Fruit fly (Drosophila melanogaster): ENCODE data around the gene Rbf.

The Rbf gene

dm6 chrX:841941-842340, 40.7 kb upstream of the Rbf start:
- TF ChIP-seq Met (GFP tag; optimal IDR thresholded peaks at IDR 0.05), result peak; percentile 19
- TF ChIP-seq svp (GFP tag), result peak; percentile 56
- TF ChIP-seq CG9139 (GFP tag; optimal IDR thresholded peaks at IDR 0.05), result no peak
- TF ChIP-seq Eip78C (GFP tag), result peak; percentile 49
- no peak for TF ChIP-seq Blimp-1 (GFP tag; optimal IDR thresholded peaks at IDR 0.05)
- no peak for TF ChIP-seq CG10631 (GFP tag; optimal IDR thresholded peaks at IDR 0.05)
- TF ChIP-seq Eip75B (GFP tag; optimal IDR thresholded peaks at IDR 0.05), result no peak
- TF ChIP-seq topi (GFP tag; optimal IDR thresholded peaks at IDR 0.05), result no peak
- no peak for TF ChIP-seq CG6163 (GFP tag; IDR thresholded peaks at IDR 0.05)
- TF ChIP-seq pdm3 (GFP tag; optimal IDR thresholded peaks at IDR 0.05), result no peak
- TF ChIP-seq esn (GFP tag; optimal IDR thresholded peaks at IDR 0.05), result no peak
- no peak for TF ChIP-seq CG10669 (GFP tag; optimal IDR thresholded peaks at IDR 0.05)
- no peak for TF ChIP-seq Hr39 (GFP tag; optimal IDR thresholded peaks at IDR 0.05)

- TF ChIP-seq Eip93F (GFP tag; optimal IDR thresholded peaks at IDR 0.05) (no peak), CG11294 (GFP tag; IDR thresholded peaks at IDR 0.05) (no peak), CG6163 (GFP tag; IDR thresholded peaks at IDR 0.05) (no peak), achi (GFP tag; optimal IDR thresholded peaks at IDR 0.05) (no peak), Sox102F (GFP tag; optimal IDR thresholded peaks at IDR 0.05) (no peak), CG32006 (GFP tag; optimal IDR thresholded peaks at IDR 0.05) (no peak), Hr39 (GFP tag; optimal IDR thresholded peaks at IDR 0.05) (no peak), Lpt (GFP tag; optimal IDR thresholded peaks at IDR 0.05) (no peak), CG6854 (GFP tag; optimal IDR thresholded peaks at IDR 0.05) (no peak), pdm3 (GFP tag; optimal IDR thresholded peaks at IDR 0.05) (no peak), CG16779 (tag; optimal IDR thresholded peaks at IDR 0.05) (no peak), CG8632 (GFP tag; optimal IDR thresholded peaks at IDR 0.05) (no peak), CG7368 (GFP tag; optimal IDR thresholded peaks at IDR 0.05) (no peak), Hr38 (GFP tag; optimal IDR thresholded peaks at IDR 0.05) (no peak), CG3032 (tag; optimal IDR thresholded peaks at IDR 0.05) (no peak), CG15336 (GFP tag; IDR thresholded peaks at IDR 0.05) (no peak)
These were observed 39.8 kb upstream of the Rbf start for dm6 chrX:841038-841437.

DNA sequence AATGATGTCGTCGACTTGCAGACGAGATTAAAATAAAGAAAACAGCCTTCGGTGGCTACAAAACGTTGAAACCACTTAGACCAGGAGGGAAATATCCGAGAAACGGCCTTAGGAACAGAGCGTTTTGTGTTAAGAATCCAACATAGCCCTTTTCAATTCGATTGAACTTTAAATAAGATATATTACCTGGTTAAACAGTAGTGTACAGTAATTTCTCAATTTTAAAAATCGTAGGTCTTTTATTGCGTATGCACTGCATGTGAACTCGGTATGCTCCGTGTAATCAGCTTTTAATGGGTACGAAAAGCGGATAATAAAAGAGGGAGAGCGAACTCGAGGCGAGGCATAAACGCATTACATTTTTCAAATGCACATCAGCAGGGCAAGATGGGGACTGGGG, 36.7 kb upstream of the Rbf start:
- no peak for TF ChIP-seq topi (GFP tag; optimal IDR thresholded peaks at IDR 0.05)
- peak; percentile 16 for TF ChIP-seq CG6276 (GFP tag; optimal IDR thresholded peaks at IDR 0.05)
- no peak for TF ChIP-seq Eip75B (GFP tag; optimal IDR thresholded peaks at IDR 0.05)
- TF ChIP-seq achi (GFP tag; optimal IDR thresholded peaks at IDR 0.05), result no peak
- TF ChIP-seq fd85E (GFP tag; optimal IDR thresholded peaks at IDR 0.05), result no peak
- no peak for TF ChIP-seq CG6808 (GFP tag; optimal IDR thresholded peaks at IDR 0.05)
- TF ChIP-seq eg (GFP tag; IDR thresholded peaks at IDR 0.05), result peak; percentile 37; the same call in 1 of the 3 replicates
- peak; percentile 54 for TF ChIP-seq CG15336 (GFP tag; IDR thresholded peaks at IDR 0.05)
- peak; percentile 5 for TF ChIP-seq CG10631 (GFP tag; optimal IDR thresholded peaks at IDR 0.05)
- TF ChIP-seq OdsH (GFP tag; optimal IDR thresholded peaks at IDR 0.05), result peak; percentile 24
- TF ChIP-seq CG1621 (tag; optimal IDR thresholded peaks at IDR 0.05), result no peak
- TF ChIP-seq CG7368 (GFP tag; optimal IDR thresholded peaks at IDR 0.05), result no peak
- TF ChIP-seq CG6854 (GFP tag; optimal IDR thresholded peaks at IDR 0.05), result no peak
- TF ChIP-seq Lpt (GFP tag; optimal IDR thresholded peaks at IDR 0.05), result peak; percentile 32
- TF ChIP-seq Hr4 (GFP tag; optimal IDR thresholded peaks at IDR 0.05), result peak; percentile 62
- no peak for TF ChIP-seq svp (GFP tag)
- TF ChIP-seq dsx (GFP tag; optimal IDR thresholded peaks at IDR 0.05; ENCODE audit: poor library complexity, severe bottlenecking), result no peak
- peak in 1 of 2 experiments; percentile 22 for TF ChIP-seq salr (GFP tag; optimal IDR thresholded peaks at IDR 0.05)
- TF ChIP-seq pdm3 (GFP tag; optimal IDR thresholded peaks at IDR 0.05), result peak; percentile 1
- no peak for TF ChIP-seq CG34406 (GFP tag; optimal IDR thresholded peaks at IDR 0.05)
- TF ChIP-seq CG6163 (GFP tag; IDR thresholded peaks at IDR 0.05), result peak; percentile 47; the same call in 1 of the 3 replicates
- TF ChIP-seq CG8632 (GFP tag; optimal IDR thresholded peaks at IDR 0.05), result no peak
- TF ChIP-seq CG8119 (GFP tag; IDR thresholded peaks at IDR 0.05), result peak; percentile 58; the same call in 2 of the 3 replicates
- peak; percentile 42; the same call in 1 of the 2 replicates for TF ChIP-seq Gug (GFP tag; IDR thresholded peaks at IDR 0.05)
- peak; percentile 15 for TF ChIP-seq dac (GFP tag; optimal IDR thresholded peaks at IDR 0.05)
- no peak for TF ChIP-seq CG8319 (GFP tag; optimal IDR thresholded peaks at IDR 0.05)
- TF ChIP-seq CG4318 (GFP tag; optimal IDR thresholded peaks at IDR 0.05), result peak; percentile 51
- TF ChIP-seq Sox14 (GFP tag; optimal IDR thresholded peaks at IDR 0.05), result peak; percentile 7
- TF ChIP-seq cyc (GFP tag; optimal IDR thresholded peaks at IDR 0.05), result no peak
- no peak for TF ChIP-seq Hr39 (GFP tag; optimal IDR thresholded peaks at IDR 0.05)
- peak; percentile 70 for TF ChIP-seq CG32006 (GFP tag; optimal IDR thresholded peaks at IDR 0.05)
- TF ChIP-seq fd59A (GFP tag; optimal IDR thresholded peaks at IDR 0.05), result no peak
- no peak for TF ChIP-seq net (GFP tag; optimal IDR thresholded peaks at IDR 0.05)
- TF ChIP-seq Ets21C (GFP tag; optimal IDR thresholded peaks at IDR 0.05), result no peak
- TF ChIP-seq Eip78C (GFP tag), result peak; percentile 73
